Worm (Caenorhabditis elegans): Measurements from ENCODE around the gene dnj-22.

DNA sequence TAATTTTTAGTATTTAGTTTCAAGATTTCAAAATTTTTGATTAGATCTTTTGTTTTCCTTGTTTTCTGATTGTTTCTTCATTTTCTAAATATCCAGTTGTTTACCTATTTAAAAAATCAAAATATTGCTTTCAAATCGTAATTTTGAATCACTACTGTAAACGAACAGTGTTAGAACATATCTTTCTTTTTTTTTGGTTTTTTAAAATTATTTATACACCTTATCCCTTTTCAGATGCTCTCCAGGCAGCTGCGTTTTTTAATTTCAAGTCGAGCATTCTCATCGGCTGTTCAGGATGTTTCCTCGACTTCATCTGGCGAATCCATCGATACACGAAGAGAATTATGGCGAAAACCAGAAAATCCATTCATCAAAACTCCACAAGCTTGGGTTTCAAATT is 5.1 kb upstream of the dnj-22 start, which contains the start of gene mrpl-4:
- TF ChIP-seq ama-1 (optimal IDR thresholded peaks at IDR 0.05) (no peak), B0310.2 (tag; optimal IDR thresholded peaks at IDR 0.05) (no peak), flt-1 (GFP tag; IDR thresholded peaks at IDR 0.05) (no peak), tbx-11 (GFP tag; IDR thresholded peaks at IDR 0.05) (no peak), hmg-4 (GFP tag; optimal IDR thresholded peaks at IDR 0.05) (no peak), tra-4 (tag; optimal IDR thresholded peaks at IDR 0.05) (no peak), pes-1 (GFP tag; IDR thresholded peaks at IDR 0.05) (no peak), sea-1 (GFP tag; conservative IDR thresholded peaks at IDR 0.05) (no peak), ceh-36 (tag; optimal IDR thresholded peaks at IDR 0.05) (no peak), F13C5.2 (tag; optimal IDR thresholded peaks at IDR 0.05) (no peak), hnd-1 (tag; optimal IDR thresholded peaks at IDR 0.05) (no peak)

Measured in whole organism, early embryonic.